Worm (Caenorhabditis elegans) whole organism, dauer: ENCODE data around the gene H01G02.1.

Source experiments
- unc-62 ChIP-seq: sonication (generic microtip); optimal IDR thresholded peaks from 2 replicates; lab custom pipeline; 2017; ENCODE audit warnings: missing biosample characterization, missing genetic modification reagents, missing genetic modification characterization

H01G02.1 gene

DNA sequence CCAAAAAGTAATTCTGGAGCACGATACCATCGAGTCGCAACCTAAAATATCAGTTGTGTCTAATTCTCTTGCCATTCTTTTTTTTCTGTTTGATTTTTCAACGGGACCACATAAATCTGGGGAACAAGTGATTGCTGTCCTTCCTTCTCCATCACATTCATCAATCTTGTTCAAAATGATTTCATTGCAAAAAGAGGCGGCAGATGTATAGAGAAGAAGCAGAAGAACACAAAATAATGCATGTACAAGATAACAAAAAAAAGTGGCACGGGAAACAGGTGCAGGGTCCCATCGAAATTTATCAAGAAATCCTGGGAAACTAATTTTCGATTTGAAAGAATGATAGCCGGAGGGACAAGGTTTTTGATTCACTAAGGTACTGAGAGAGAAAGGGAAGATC lies 4.7 kb downstream of the H01G02.1 start:
- no peak for TF ChIP-seq unc-62 (GFP tag; lab: Kevin White, UChicago)

DNA sequence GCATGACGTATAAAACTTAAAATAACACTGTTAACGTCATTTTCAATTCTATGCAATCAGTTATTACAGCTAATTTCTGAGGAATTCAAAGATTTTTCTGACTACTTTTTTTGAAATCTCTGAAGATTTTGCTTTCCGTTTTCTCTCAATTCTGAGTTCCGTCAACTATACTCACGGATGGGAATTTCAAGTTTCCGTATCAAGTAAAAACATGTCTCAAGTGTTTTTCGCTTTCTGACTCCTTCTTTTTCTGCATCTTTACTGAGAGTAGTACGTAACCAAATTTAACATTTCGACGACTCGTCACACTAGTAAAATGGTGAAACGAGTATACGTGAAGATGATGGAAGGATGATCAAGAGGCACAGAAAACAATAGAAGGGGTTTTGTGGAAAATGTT lies 7.1 kb downstream of the H01G02.1 start:
- no peak for TF ChIP-seq unc-62 (GFP tag; lab: Kevin White, UChicago)

DNA sequence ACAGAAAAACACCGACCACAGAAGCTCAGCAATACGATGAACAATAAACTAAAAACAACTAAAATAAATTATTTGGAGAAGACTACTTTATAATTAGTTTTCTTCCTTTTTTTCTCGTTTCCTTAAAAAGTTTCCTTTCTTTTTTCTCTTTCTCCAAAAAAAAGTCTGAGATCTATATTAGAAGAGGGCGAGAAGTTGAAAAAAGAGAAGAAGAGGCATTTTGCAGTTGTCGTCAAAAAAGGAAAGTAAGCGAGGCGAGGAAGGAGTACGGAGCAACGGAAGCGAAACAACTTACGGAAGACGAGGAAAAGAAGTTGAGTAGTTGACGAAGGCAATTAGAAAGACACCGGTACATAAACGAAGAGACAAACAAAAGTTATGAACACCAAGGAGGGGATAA lies 8.0 kb downstream of the H01G02.1 start:
- TF ChIP-seq unc-62 (GFP tag; lab: Kevin White, UChicago): no peak

DNA sequence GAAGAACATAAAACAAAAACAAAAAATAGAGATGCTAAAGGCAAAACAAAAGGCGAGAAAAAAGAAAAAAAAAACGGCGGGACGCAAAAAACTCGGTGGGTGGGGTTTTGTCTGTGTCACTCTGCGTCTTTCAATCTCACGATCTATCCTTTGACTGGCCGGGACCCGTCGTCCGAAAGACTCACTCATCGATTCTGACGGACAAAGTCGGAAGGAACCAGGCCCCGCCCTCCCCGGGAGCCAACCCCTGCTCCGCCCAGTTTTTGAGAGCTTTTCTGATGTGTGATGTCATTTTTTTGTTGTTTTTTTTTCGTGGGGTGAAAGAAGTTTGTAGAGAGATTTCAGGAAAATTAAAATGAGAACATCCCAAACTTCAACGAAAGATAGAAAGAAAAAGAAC lies 10.8 kb downstream of the H01G02.1 start:
- TF ChIP-seq unc-62 (GFP tag; lab: Kevin White, UChicago): no peak

DNA sequence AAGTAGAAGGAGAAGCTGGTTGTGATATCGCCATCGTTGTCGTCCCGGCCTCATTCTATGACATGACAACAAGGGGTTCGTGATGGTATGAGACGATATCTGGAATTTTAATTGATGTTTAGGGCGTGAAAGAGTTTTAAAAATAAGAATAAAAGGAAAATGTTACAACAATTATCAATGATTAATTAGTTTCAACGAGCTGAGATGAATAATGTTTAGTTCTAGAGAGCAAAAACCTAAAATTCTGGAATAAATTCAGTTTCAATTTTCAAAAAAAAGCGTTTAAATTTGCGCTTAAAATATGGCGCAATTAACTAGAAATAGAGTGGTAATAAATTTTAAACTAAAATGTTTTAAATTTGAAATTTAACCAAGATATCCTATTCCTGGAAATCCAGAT lies 11.5 kb downstream of the H01G02.1 start, which contains the start of gene H01G02.3:
Gene H01G02.3, minus strand, starts transcription at position 101 of the 400 bp plus-strand sequence.
- TF ChIP-seq unc-62 (GFP tag; lab: Kevin White, UChicago): no peak

DNA sequence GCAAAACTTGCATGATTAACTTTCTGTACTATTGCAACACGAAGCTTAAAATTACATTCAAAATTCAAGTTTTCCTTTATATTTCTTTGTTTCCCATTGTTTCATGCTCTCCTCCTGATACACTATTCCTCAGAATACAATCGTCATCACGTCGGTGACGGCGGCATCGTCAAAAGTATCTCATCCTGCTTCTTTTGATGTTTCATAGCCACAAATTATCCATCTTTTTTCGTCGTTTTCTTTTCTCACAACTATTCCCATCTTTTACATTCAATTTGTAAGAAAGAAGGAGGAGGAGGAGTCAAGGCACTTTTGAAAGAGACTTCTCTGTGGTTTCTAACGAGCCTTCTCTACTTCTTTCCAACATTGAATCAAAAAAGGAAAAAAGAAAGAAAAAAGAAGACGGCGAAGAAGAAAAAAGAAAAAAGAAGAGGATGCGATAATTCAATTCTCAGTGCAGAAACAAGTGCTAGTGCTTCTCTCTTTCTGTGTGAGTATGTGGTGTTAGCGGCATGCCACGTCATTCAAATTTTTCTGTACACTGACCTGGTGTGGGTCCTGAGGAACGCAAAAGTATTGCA lies 15.5 kb downstream of the H01G02.1 start:
- no peak for TF ChIP-seq unc-62 (GFP tag; lab: Kevin White, UChicago)

DNA sequence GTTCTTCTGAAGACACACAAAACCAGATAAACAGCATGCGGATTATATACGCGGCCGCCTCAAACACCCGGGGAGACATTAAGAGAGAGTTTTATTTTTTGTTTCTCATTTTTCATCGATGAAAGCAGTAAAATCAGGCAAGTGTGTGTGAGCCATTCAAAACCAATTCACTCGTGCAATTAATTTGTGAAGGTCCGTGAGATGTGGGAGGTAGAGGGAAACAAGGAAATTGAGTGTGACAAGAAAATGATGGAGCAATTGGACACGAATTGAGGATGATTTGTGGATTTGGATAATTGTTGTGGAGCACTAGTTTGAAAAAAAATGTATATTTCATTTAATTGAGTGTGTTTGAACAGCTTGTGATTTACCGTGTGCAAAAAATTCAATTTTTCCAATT lies 16.2 kb downstream of the H01G02.1 start:
- TF ChIP-seq unc-62 (GFP tag; lab: Kevin White, UChicago): no peak

DNA sequence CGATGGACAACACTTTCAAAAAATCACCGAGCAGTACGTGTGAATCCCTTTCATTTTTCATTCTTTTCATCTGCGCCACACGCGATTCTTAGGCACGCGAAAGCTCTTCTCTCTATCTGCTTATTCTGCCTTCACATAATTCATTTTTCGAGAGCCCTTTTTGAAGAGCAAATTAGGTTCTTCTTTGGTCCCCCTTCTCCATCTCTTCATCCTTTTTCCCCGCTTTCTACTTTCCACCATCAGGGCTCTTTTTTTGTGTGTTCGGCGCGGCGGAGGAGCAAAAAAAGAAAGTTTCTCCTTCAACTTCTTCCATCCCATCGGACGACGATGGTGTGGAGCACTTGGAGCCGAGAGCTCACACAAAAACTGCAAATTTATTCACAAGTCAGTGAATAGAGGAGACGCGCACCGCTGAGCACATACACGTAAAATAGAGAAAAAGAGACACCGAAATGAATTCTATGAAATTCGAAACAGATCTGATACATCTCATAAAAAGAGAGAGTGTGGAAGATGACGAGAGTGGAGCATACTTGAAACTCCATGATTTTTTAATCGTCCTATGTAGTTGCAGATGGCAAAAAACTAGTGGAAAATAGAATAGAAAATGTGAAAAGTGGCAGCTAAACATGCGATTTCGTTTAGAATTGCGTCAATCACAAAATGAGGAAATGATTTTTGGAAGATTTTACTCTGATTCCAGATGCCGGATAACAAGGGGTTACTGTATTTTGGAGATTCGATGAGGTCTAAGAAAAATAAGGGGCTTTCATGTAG lies 18.7 kb downstream of the H01G02.1 start:
- no peak for TF ChIP-seq unc-62 (GFP tag; lab: Kevin White, UChicago)

DNA sequence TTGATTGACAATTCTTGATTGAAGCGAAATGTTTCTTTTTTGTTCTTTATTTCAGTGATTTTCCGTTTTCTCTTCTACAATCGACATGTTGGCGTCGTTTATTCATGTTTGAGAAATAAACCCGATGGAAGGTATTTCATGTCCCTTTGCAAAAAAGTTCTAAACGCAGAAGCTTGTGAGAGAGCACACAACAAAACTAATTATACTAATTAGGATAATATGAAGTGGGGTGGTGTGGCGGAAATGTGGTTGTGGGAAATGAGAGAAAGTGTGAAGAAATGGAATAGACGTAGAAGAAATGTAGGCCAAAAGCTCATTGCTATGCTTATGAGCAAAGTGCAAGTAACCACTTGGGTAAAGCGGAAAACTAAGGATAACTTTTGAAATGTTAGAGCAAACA lies 21.1 kb downstream of the H01G02.1 start:
- no peak for TF ChIP-seq unc-62 (GFP tag; lab: Kevin White, UChicago)

DNA sequence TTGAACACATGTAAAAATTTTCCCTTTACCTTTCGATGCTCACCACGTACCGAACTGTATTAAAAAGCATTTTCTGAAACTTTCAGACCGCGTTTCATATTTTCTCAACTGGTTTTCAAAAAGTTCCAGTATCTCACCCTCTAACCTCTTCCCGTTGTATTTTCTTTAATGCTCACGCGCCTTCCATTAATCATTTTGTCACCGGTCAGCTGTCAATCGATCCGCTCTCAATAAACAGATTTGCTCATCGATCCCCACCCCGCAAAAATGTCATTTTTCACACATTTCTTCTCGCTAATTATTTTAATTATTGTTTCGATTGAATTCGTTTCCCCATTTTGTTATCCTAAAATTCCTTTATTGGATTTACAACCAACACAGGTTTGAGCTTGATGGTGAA lies 24.9 kb downstream of the H01G02.1 start, which contains the start of gene lpr-2:
Gene lpr-2, plus strand, starts transcription at position 189 of the 400 bp plus-strand sequence.
- no peak for TF ChIP-seq unc-62 (GFP tag; lab: Kevin White, UChicago)

DNA sequence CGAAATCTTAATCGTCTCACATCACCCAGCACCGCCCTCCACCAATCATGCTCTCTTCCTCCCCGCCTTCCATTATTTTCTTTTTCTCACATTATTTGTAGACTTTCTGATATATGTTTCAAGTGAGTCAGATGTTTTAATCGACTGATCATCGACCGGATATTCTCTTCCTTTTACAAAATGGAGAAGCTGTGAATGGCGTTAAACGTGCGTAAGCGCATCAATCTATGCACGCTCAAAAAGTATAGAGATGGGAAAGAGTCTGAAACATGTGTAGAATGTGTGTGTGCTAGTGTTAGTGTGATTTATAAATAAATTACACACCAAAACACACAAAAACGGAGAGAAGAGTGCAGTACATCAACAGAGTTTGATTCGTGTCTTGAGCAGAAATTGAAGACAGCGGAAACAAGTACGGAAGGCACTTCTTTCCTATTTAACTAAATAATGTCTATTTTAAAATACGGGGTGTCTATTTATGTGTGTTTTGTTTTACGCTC lies 26.9 kb downstream of the H01G02.1 start:
- TF ChIP-seq unc-62 (GFP tag; lab: Kevin White, UChicago): no peak

DNA sequence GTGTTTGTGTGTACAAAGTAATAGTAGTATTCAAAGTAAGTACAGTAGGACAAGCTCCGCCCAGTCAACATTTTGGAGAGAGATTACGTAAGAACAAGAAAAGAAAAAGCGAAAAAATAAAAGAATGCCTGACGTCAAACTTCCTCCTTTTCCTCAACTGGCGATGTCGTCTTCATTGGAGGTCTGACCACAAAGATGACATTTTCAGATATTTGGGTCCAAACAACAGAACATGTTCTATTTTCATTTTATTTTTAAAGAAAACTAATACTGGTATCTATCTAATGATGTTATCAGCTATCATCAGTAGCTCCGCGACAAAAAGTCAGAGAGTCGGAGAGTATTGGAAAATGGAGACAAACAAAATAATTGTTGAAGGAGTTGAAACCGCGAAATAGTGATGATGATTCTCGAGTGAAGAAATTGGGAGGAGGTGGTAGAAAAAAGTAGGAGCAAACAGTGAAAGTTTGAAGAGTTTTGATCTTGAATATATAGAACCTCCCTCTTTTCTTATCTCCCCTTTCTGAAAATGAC lies 30.2 kb downstream of the H01G02.1 start, which contains the start of gene lips-5:
Gene lips-5, minus strand, starts transcription at position 51 of the 534 bp plus-strand sequence.
- TF ChIP-seq unc-62 (GFP tag; lab: Kevin White, UChicago): no peak

DNA sequence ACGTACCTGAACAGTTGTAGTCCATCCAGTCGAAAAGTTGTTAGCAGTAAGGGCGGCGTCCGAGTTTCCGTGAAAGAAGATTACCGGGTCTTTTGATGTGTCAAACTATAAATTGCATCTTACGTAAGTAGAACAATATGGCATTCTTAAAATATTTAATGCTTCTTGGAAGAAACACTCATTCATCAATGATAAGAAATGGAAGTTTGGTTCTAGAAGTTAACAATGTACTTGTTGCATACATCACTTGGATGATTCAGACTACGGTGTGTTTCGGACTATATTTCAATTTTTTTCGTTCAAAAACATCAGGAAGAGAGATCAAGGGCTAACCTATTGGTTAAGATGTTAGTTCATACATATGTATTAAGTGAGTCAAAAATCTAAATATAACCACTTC lies 31.8 kb downstream of the H01G02.1 start:
- TF ChIP-seq unc-62 (GFP tag; lab: Kevin White, UChicago): no peak

DNA sequence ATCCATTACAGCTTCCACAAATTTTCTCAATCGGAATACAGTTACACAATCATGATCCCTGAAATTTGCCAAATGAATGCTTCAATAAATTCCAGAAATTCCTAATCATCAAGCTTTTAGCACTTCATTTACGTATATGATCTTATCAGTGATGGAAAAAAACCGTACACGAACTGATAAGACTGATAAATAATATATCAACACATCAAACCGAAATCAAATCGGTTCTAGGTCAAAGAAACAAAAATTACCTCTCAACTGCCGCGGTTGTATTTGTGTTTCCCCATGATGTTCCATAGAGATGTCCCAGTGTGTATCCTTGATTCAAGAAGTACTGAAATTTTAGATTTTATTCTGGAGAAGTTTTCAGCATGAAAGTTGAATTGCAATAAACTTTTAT lies 32.9 kb downstream of the H01G02.1 start:
- TF ChIP-seq unc-62 (GFP tag; lab: Kevin White, UChicago): no peak

DNA sequence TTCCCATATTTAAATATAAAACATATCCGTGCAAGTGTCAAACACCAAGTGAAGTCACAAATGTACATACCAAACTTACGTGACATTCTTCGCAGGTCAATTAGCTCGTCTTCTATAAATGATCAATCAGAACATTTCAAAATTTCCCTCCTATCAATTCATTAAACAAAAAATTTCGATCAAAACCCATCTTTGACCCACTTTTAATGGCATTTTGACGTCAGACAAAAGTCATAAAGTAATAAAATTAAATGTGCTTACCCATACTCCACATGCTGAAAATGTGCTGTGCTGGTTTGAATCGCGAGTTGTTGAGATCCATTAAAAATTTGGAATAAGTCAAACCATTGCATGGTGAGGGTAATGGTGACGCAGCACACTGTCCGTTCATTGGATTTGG lies 34.2 kb downstream of the H01G02.1 start:
- no peak for TF ChIP-seq unc-62 (GFP tag; lab: Kevin White, UChicago)

DNA sequence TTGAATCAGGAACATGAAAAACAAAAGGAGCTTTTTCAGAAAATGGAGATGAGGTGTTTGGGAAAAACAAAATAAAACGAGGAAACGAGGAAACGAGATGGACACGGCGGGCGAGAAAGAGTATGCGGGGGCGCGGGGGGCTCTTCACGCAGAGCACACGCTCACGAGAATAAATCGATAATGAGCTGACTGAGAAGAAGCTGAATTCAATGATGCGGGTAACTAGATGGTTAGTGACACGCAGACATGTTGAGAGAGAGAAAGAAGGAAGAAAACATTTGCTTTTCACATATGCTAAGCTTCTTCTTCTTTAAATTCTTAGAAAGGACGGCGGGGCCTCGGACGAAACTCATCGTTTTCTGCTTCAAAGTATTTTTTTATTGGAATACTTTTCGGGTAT lies 38.4 kb downstream of the H01G02.1 start:
- no peak for TF ChIP-seq unc-62 (GFP tag; lab: Kevin White, UChicago)
